Fruit fly (Drosophila melanogaster): ENCODE results near the gene CG17929.

Gene CG17929

dm6 chr3R:16331809-16332343 lies 6.6 kb downstream of the CG17929 start:
- TF ChIP-seq D1 (tag; optimal IDR thresholded peaks at IDR 0.05): no peak
- TF ChIP-seq CG12605 (GFP tag; IDR thresholded peaks at IDR 0.05): no peak
- peak; percentile 76 for TF ChIP-seq EcR (GFP tag; optimal IDR thresholded peaks at IDR 0.05)
- TF ChIP-seq CG8301 (tag; optimal IDR thresholded peaks at IDR 0.05): no peak
- TF ChIP-seq CG34367 (tag; optimal IDR thresholded peaks at IDR 0.05): peak; percentile 43
- no peak for TF ChIP-seq fd96Ca (GFP tag; IDR thresholded peaks at IDR 0.05)
- TF ChIP-seq CG13204 (GFP tag; optimal IDR thresholded peaks at IDR 0.05): peak; percentile 48
- peak; percentile 26 for TF ChIP-seq CG14655 (GFP tag; optimal IDR thresholded peaks at IDR 0.05)
- TF ChIP-seq CG32121 (GFP tag; IDR thresholded peaks at IDR 0.05): no peak; the same call in 1 of the 2 replicates
- no peak for TF ChIP-seq rn (GFP tag; IDR thresholded peaks at IDR 0.05)
- TF ChIP-seq Pif1A (GFP tag; optimal IDR thresholded peaks at IDR 0.05): peak; percentile 38
- no peak for TF ChIP-seq CG10348 (GFP tag; IDR thresholded peaks at IDR 0.05)
- TF ChIP-seq gl (tag; optimal IDR thresholded peaks at IDR 0.05): peak; percentile 63
- no peak for TF ChIP-seq CG8159 (tag; optimal IDR thresholded peaks at IDR 0.05)
- TF ChIP-seq Pif1B (GFP tag; optimal IDR thresholded peaks at IDR 0.05): no peak
- peak; percentile 47 for TF ChIP-seq Ets98B (GFP tag; IDR thresholded peaks at IDR 0.05)
- TF ChIP-seq CG4496 (GFP tag; IDR thresholded peaks at IDR 0.05): peak; percentile 23; the same call in 1 of the 3 replicates
- no peak for TF ChIP-seq Snoo (tag; optimal IDR thresholded peaks at IDR 0.05)
- TF ChIP-seq CG15710 (tag; optimal IDR thresholded peaks at IDR 0.05): peak; percentile 9
- TF ChIP-seq CG9948 (tag; optimal IDR thresholded peaks at IDR 0.05): no peak
- no peak for TF ChIP-seq CG17806 (tag; optimal IDR thresholded peaks at IDR 0.05)

dm6 chr3R:16334329-16334728 lies 9.0 kb downstream of the CG17929 start:
- TF ChIP-seq Snoo (tag; optimal IDR thresholded peaks at IDR 0.05): no peak
- TF ChIP-seq CG13204 (GFP tag; optimal IDR thresholded peaks at IDR 0.05): peak; percentile 57
- TF ChIP-seq gl (tag; optimal IDR thresholded peaks at IDR 0.05): peak; percentile 75
- no peak for TF ChIP-seq Ets98B (GFP tag; IDR thresholded peaks at IDR 0.05)
- TF ChIP-seq CG10348 (GFP tag; IDR thresholded peaks at IDR 0.05): no peak
- TF ChIP-seq CG15710 (tag; optimal IDR thresholded peaks at IDR 0.05): peak; percentile 36
- TF ChIP-seq fd96Ca (GFP tag; IDR thresholded peaks at IDR 0.05): no peak
- TF ChIP-seq CG4496 (GFP tag; IDR thresholded peaks at IDR 0.05): no peak
- TF ChIP-seq Pif1B (GFP tag; optimal IDR thresholded peaks at IDR 0.05): no peak
- no peak for TF ChIP-seq CG12605 (GFP tag; IDR thresholded peaks at IDR 0.05)
- TF ChIP-seq CG32121 (GFP tag; IDR thresholded peaks at IDR 0.05): no peak
- no peak for TF ChIP-seq D1 (tag; optimal IDR thresholded peaks at IDR 0.05)
- peak; percentile 15 for TF ChIP-seq CG34367 (tag; optimal IDR thresholded peaks at IDR 0.05)
- peak; percentile 12 for TF ChIP-seq CG9948 (tag; optimal IDR thresholded peaks at IDR 0.05)
- no peak for TF ChIP-seq CG8301 (tag; optimal IDR thresholded peaks at IDR 0.05)
- TF ChIP-seq Pif1A (GFP tag; optimal IDR thresholded peaks at IDR 0.05): no peak
- TF ChIP-seq rn (GFP tag; IDR thresholded peaks at IDR 0.05): no peak
- TF ChIP-seq CG8159 (tag; optimal IDR thresholded peaks at IDR 0.05): peak; percentile 24
- peak; percentile 21 for TF ChIP-seq CG17806 (tag; optimal IDR thresholded peaks at IDR 0.05)
- no peak for TF ChIP-seq CG14655 (GFP tag; optimal IDR thresholded peaks at IDR 0.05)
- TF ChIP-seq EcR (GFP tag; optimal IDR thresholded peaks at IDR 0.05): peak; percentile 63

dm6 chr3R:16334797-16335196 lies 9.5 kb downstream of the CG17929 start:
- no peak for TF ChIP-seq CG8159 (tag; optimal IDR thresholded peaks at IDR 0.05)
- no peak for TF ChIP-seq CG8301 (tag; optimal IDR thresholded peaks at IDR 0.05)
- no peak for TF ChIP-seq CG14655 (GFP tag; optimal IDR thresholded peaks at IDR 0.05)
- TF ChIP-seq rn (GFP tag; IDR thresholded peaks at IDR 0.05): no peak
- TF ChIP-seq Ets98B (GFP tag; IDR thresholded peaks at IDR 0.05): no peak
- no peak for TF ChIP-seq CG34367 (tag; optimal IDR thresholded peaks at IDR 0.05)
- TF ChIP-seq CG13204 (GFP tag; optimal IDR thresholded peaks at IDR 0.05): no peak
- no peak for TF ChIP-seq CG15710 (tag; optimal IDR thresholded peaks at IDR 0.05)
- TF ChIP-seq Snoo (tag; optimal IDR thresholded peaks at IDR 0.05): no peak
- TF ChIP-seq Pif1A (GFP tag; optimal IDR thresholded peaks at IDR 0.05): no peak

dm6 chr3R:16335438-16336073 lies 10.3 kb downstream of the CG17929 start:
- TF ChIP-seq CG8159 (tag; optimal IDR thresholded peaks at IDR 0.05): no peak
- no peak for TF ChIP-seq Pif1B (GFP tag; optimal IDR thresholded peaks at IDR 0.05)
- no peak for TF ChIP-seq CG8301 (tag; optimal IDR thresholded peaks at IDR 0.05)
- TF ChIP-seq rn (GFP tag; IDR thresholded peaks at IDR 0.05): no peak
- no peak for TF ChIP-seq CG14655 (GFP tag; optimal IDR thresholded peaks at IDR 0.05)
- TF ChIP-seq fd96Ca (GFP tag; IDR thresholded peaks at IDR 0.05): no peak
- no peak for TF ChIP-seq Ets98B (GFP tag; IDR thresholded peaks at IDR 0.05)
- no peak for TF ChIP-seq CG17806 (tag; optimal IDR thresholded peaks at IDR 0.05)
- TF ChIP-seq CG12605 (GFP tag; IDR thresholded peaks at IDR 0.05): no peak
- no peak for TF ChIP-seq EcR (GFP tag; optimal IDR thresholded peaks at IDR 0.05)
- TF ChIP-seq CG4496 (GFP tag; IDR thresholded peaks at IDR 0.05): no peak
- no peak for TF ChIP-seq CG9948 (tag; optimal IDR thresholded peaks at IDR 0.05)
- TF ChIP-seq Pif1A (GFP tag; optimal IDR thresholded peaks at IDR 0.05): no peak
- TF ChIP-seq D1 (tag; optimal IDR thresholded peaks at IDR 0.05): no peak
- TF ChIP-seq CG32121 (GFP tag; IDR thresholded peaks at IDR 0.05): no peak
- no peak for TF ChIP-seq CG34367 (tag; optimal IDR thresholded peaks at IDR 0.05)
- no peak for TF ChIP-seq gl (tag; optimal IDR thresholded peaks at IDR 0.05)
- no peak for TF ChIP-seq Snoo (tag; optimal IDR thresholded peaks at IDR 0.05)
- TF ChIP-seq CG15710 (tag; optimal IDR thresholded peaks at IDR 0.05): no peak
- TF ChIP-seq CG13204 (GFP tag; optimal IDR thresholded peaks at IDR 0.05): no peak

- peak; percentile 15 for TF ChIP-seq CG17806 (tag; optimal IDR thresholded peaks at IDR 0.05)
- no peak for TF ChIP-seq CG15710 (tag; optimal IDR thresholded peaks at IDR 0.05)
- TF ChIP-seq Pif1A (GFP tag; optimal IDR thresholded peaks at IDR 0.05): peak; percentile 41
- peak; percentile 75 for TF ChIP-seq CG14655 (GFP tag; optimal IDR thresholded peaks at IDR 0.05)
- TF ChIP-seq Pif1B (GFP tag; optimal IDR thresholded peaks at IDR 0.05): peak; percentile 34
- no peak for TF ChIP-seq CG9948 (tag; optimal IDR thresholded peaks at IDR 0.05)
- peak; percentile 33 for TF ChIP-seq CG8159 (tag; optimal IDR thresholded peaks at IDR 0.05)
- peak; percentile 8 for TF ChIP-seq Snoo (tag; optimal IDR thresholded peaks at IDR 0.05)
- peak; percentile 69 for TF ChIP-seq CG8301 (tag; optimal IDR thresholded peaks at IDR 0.05)
- TF ChIP-seq rn (GFP tag; IDR thresholded peaks at IDR 0.05): no peak
- 0 out of 3 replicates have a peak, but pooled peaks have one; percentile 21 for TF ChIP-seq CG4496 (GFP tag; IDR thresholded peaks at IDR 0.05)
These were observed 11.2 kb downstream of the CG17929 start for dm6 chr3R:16336327-16337052.

All from whole organism, pupa.